Worm (Caenorhabditis elegans) whole organism, L1 larva: ENCODE results near the gene set-8.

Source experiments
- C04F5.9 ChIP-seq: sonication (generic microtip); optimal IDR thresholded peaks from 2 replicates; lab custom pipeline; 2016; ENCODE audit warnings: missing genetic modification characterization, missing compliant biosample characterization
- C16A3.4 ChIP-seq: fragments of 150-350 bp; optimal IDR thresholded peaks from 2 replicates; lab custom pipeline; 2014; ENCODE audit warnings: missing biosample characterization, missing genetic modification characterization
- F16B12.6 ChIP-seq: fragments of 150-350 bp; optimal IDR thresholded peaks from 2 replicates; lab custom pipeline; 2014; ENCODE audit warnings: missing biosample characterization, missing genetic modification characterization
- Y116A8C.19 ChIP-seq: sonication (generic microtip); optimal IDR thresholded peaks from 2 replicates; lab custom pipeline; 2016; ENCODE audit warnings: missing compliant biosample characterization, missing genetic modification characterization, borderline replicate concordance
- aha-1 ChIP-seq: fragments of 150-350 bp; optimal IDR thresholded peaks from 2 replicates; lab custom pipeline; 2014; ENCODE audit warnings: missing biosample characterization, missing genetic modification characterization
- ceh-8 ChIP-seq: fragments of 200-800 bp; sonication (Bioruptor generic); optimal IDR thresholded peaks from 2 replicates; lab custom pipeline; 2018; ENCODE audit warnings: mild to moderate bottlenecking, missing genetic modification characterization, moderate library complexity, missing compliant biosample characterization
- ceh-82 ChIP-seq, 3 experiments: fragments of 150-350 bp in 1 of 3; sonication (generic microtip) in 2 of 3; optimal IDR thresholded peaks; 2 replicates each; lab custom pipeline; 2014 to 2017; ENCODE audit warnings: missing biosample characterization in 3 of 3, missing genetic modification characterization in 3 of 3
- ceh-88 ChIP-seq: fragments of 200-800 bp; sonication (Bioruptor generic); IDR thresholded peaks from 2 replicates; pipeline ENCODE4 v1.3.6; 2022; ENCODE audit warnings: missing genetic modification characterization, missing compliant biosample characterization
- ceh-90 ChIP-seq: sonication (generic microtip); optimal IDR thresholded peaks from 2 replicates; lab custom pipeline; 2016; ENCODE audit warnings: missing genetic modification characterization, missing compliant biosample characterization
- dpl-1 ChIP-seq, 3 experiments: fragments of 150-350 bp in 2 of 3; sonication (generic microtip) in 1 of 3; optimal IDR thresholded peaks; 2 replicates each; lab custom pipeline; 2014 to 2017; ENCODE audit warnings: missing biosample characterization in 3 of 3, missing genetic modification characterization in 3 of 3, missing genetic modification reagents in 3 of 3
- efl-3 ChIP-seq: fragments of 200-800 bp; sonication (Bioruptor generic); optimal IDR thresholded peaks from 2 replicates; lab custom pipeline; 2018; ENCODE audit warnings: mild to moderate bottlenecking, missing genetic modification characterization, missing compliant biosample characterization
- egl-13 ChIP-seq: sonication (generic microtip); optimal IDR thresholded peaks from 2 replicates; lab custom pipeline; 2016; ENCODE audit warnings: missing genotype, missing genetic modification reagents, missing genetic modification characterization, missing compliant biosample characterization
- egl-27 ChIP-seq, 2 experiments: fragments of 150-350 bp in 1 of 2; sonication (generic microtip); optimal IDR thresholded peaks; 3 replicates each; lab custom pipeline; 2017 to 2018; ENCODE audit warnings: missing biosample characterization in 2 of 2, missing genetic modification characterization in 2 of 2, missing genetic modification reagents in 2 of 2
- elt-3 ChIP-seq, 6 experiments: fragments of 150-350 bp in 1 of 6; sonication (generic microtip); optimal IDR thresholded peaks; 2 replicates each; lab custom pipeline; 2017 to 2018; ENCODE audit warnings: missing biosample characterization in 6 of 6, missing genetic modification characterization in 6 of 6, inconsistent platforms in 1 of 6
- fkh-10 ChIP-seq: sonication (generic microtip); optimal IDR thresholded peaks from 2 replicates; lab custom pipeline; 2017; ENCODE audit warnings: missing biosample characterization, missing genetic modification reagents, missing genetic modification characterization
- fkh-4 ChIP-seq: sonication (generic microtip); optimal IDR thresholded peaks from 2 replicates; lab custom pipeline; 2016; ENCODE audit warnings: missing compliant biosample characterization, missing genetic modification characterization, borderline replicate concordance
- fkh-8 ChIP-seq: sonication (generic microtip); optimal IDR thresholded peaks from 2 replicates; lab custom pipeline; 2016; ENCODE audit warnings: mild to moderate bottlenecking, missing genetic modification characterization, missing compliant biosample characterization
- grh-1 ChIP-seq: fragments of 200-800 bp; sonication (Bioruptor generic); IDR thresholded peaks from 2 replicates; pipeline ENCODE4 v1.3.6; 2022; ENCODE audit warnings: missing genetic modification reagents, missing genetic modification characterization, missing compliant biosample characterization
- hlh-17 ChIP-seq: fragments of 200-800 bp; sonication (Bioruptor generic); optimal IDR thresholded peaks from 2 replicates; lab custom pipeline; 2018; ENCODE audit warnings: missing genetic modification characterization, mild to moderate bottlenecking, missing compliant biosample characterization, moderate library complexity, borderline replicate concordance
- irx-1 ChIP-seq: sonication (generic microtip); optimal IDR thresholded peaks from 2 replicates; lab custom pipeline; 2016; ENCODE audit warnings: missing genetic modification characterization, missing compliant biosample characterization
- jun-1 ChIP-seq: fragments of 150-350 bp; optimal IDR thresholded peaks from 2 replicates; lab custom pipeline; 2014; ENCODE audit warnings: missing biosample characterization, missing genetic modification reagents, missing genetic modification characterization
- lin-14 ChIP-seq: fragments of 200-800 bp; sonication (Bioruptor generic); optimal IDR thresholded peaks from 2 replicates; lab custom pipeline; 2018; ENCODE audit warnings: mild to moderate bottlenecking, missing genetic modification characterization, moderate library complexity, missing compliant biosample characterization
- lin-15B ChIP-seq: fragments of 150-350 bp; sonication (generic microtip); optimal IDR thresholded peaks from 3 replicates; lab custom pipeline; 2014; ENCODE audit warnings: missing biosample characterization, missing genetic modification characterization
- lin-35 ChIP-seq, 2 experiments: fragments of 150-350 bp; optimal IDR thresholded peaks; 2 replicates each; lab custom pipeline; 2014; ENCODE audit warnings: missing biosample characterization in 2 of 2, missing genetic modification characterization in 2 of 2, missing genetic modification reagents in 2 of 2
- lin-39 ChIP-seq: fragments of 150-350 bp; optimal IDR thresholded peaks from 2 replicates; lab custom pipeline; 2014; ENCODE audit warnings: missing biosample characterization, missing genetic modification reagents, missing genetic modification characterization
- mep-1 ChIP-seq: fragments of 150-350 bp; optimal IDR thresholded peaks from 2 replicates; lab custom pipeline; 2014; ENCODE audit warnings: missing biosample characterization, missing genetic modification characterization
- nhr-11 ChIP-seq: fragments of 150-350 bp; optimal IDR thresholded peaks from 2 replicates; lab custom pipeline; 2014; ENCODE audit warnings: missing biosample characterization, missing genetic modification characterization
- nhr-12 ChIP-seq: sonication (generic microtip); optimal IDR thresholded peaks from 2 replicates; lab custom pipeline; 2017; ENCODE audit warnings: missing biosample characterization, missing genetic modification characterization
- nhr-19 ChIP-seq: fragments of 200-800 bp; sonication (Bioruptor generic); conservative IDR thresholded peaks from 2 replicates; pipeline ENCODE4 v1.3.6; 2022; ENCODE audit warnings: missing genetic modification characterization, missing compliant biosample characterization
- nhr-237 ChIP-seq: fragments of 150-350 bp; optimal IDR thresholded peaks from 2 replicates; lab custom pipeline; 2014; ENCODE audit warnings: missing biosample characterization, missing genetic modification characterization
- nhr-28 ChIP-seq: fragments of 150-350 bp; optimal IDR thresholded peaks from 2 replicates; lab custom pipeline; 2014; ENCODE audit warnings: missing biosample characterization, missing genetic modification characterization
- nhr-47 ChIP-seq: sonication (generic microtip); optimal IDR thresholded peaks from 2 replicates; lab custom pipeline; 2016; ENCODE audit warnings: mild to moderate bottlenecking, missing genetic modification characterization, moderate library complexity, missing compliant biosample characterization
- nhr-71 ChIP-seq: sonication (generic microtip); optimal IDR thresholded peaks from 2 replicates; lab custom pipeline; 2016; ENCODE audit warnings: mild to moderate bottlenecking, missing genetic modification characterization, moderate library complexity, missing compliant biosample characterization
- nhr-77 ChIP-seq: fragments of 150-350 bp; optimal IDR thresholded peaks from 2 replicates; lab custom pipeline; 2014; ENCODE audit warnings: missing biosample characterization, missing genetic modification characterization
- nhr-90 ChIP-seq: sonication (generic microtip); optimal IDR thresholded peaks from 2 replicates; lab custom pipeline; 2016; ENCODE audit warnings: mild to moderate bottlenecking, missing genetic modification characterization, missing compliant biosample characterization; ENCODE audit not compliant: poor library complexity
- pag-3 ChIP-seq: sonication (generic microtip); optimal IDR thresholded peaks from 2 replicates; lab custom pipeline; 2017; ENCODE audit warnings: missing genetic modification characterization, mild to moderate bottlenecking, missing compliant biosample characterization, antibody characterized with exemption, borderline replicate concordance; ENCODE audit not compliant: insufficient read depth
- pax-3 ChIP-seq: fragments of 200-800 bp; sonication (Bioruptor generic); optimal IDR thresholded peaks from 2 replicates; lab custom pipeline; 2018; ENCODE audit warnings: mild to moderate bottlenecking, missing genetic modification characterization, moderate library complexity, missing compliant biosample characterization
- pqm-1 ChIP-seq: sonication (generic microtip); optimal IDR thresholded peaks from 3 replicates; lab custom pipeline; 2017; ENCODE audit warnings: missing biosample characterization, missing genetic modification characterization
- rnt-1 ChIP-seq: sonication (generic microtip); optimal IDR thresholded peaks from 2 replicates; lab custom pipeline; 2016; ENCODE audit warnings: mild to moderate bottlenecking, missing genetic modification characterization, moderate library complexity, missing compliant biosample characterization
- snpc-4 ChIP-seq: fragments of 150-350 bp; optimal IDR thresholded peaks from 2 replicates; lab custom pipeline; 2014; ENCODE audit warnings: missing biosample characterization, missing genetic modification characterization
- sup-37 ChIP-seq: fragments of 200-800 bp; sonication (Bioruptor generic); optimal IDR thresholded peaks from 2 replicates; lab custom pipeline; 2018; ENCODE audit warnings: mild to moderate bottlenecking, missing genetic modification characterization, missing compliant biosample characterization
- unc-130 ChIP-seq: fragments of 150-350 bp; optimal IDR thresholded peaks from 2 replicates; lab custom pipeline; 2017; ENCODE audit warnings: missing biosample characterization, missing genetic modification characterization, inconsistent platforms
- unc-30 ChIP-seq: sonication (generic microtip); optimal IDR thresholded peaks from 2 replicates; lab custom pipeline; 2017; ENCODE audit warnings: missing biosample characterization, missing genetic modification characterization
- unc-62 ChIP-seq: fragments of 150-350 bp; optimal IDR thresholded peaks from 2 replicates; lab custom pipeline; 2014; ENCODE audit warnings: missing biosample characterization, missing genetic modification reagents, missing genetic modification characterization
- unc-86 ChIP-seq: sonication (generic microtip); optimal IDR thresholded peaks from 2 replicates; lab custom pipeline; 2016; ENCODE audit warnings: missing genetic modification characterization, missing compliant biosample characterization
- zag-1 ChIP-seq: fragments of 150-350 bp; optimal IDR thresholded peaks from 2 replicates; lab custom pipeline; 2014; ENCODE audit warnings: missing biosample characterization, missing genetic modification characterization
- zip-4 ChIP-seq: fragments of 200-800 bp; sonication (Bioruptor generic); optimal IDR thresholded peaks from 2 replicates; lab custom pipeline; 2018; ENCODE audit warnings: mild to moderate bottlenecking, missing genetic modification characterization, moderate library complexity, missing compliant biosample characterization
- ztf-4 ChIP-seq: fragments of 150-350 bp; optimal IDR thresholded peaks from 2 replicates; lab custom pipeline; 2014; ENCODE audit warnings: missing biosample characterization, missing genetic modification characterization

The set-8 gene

DNA sequence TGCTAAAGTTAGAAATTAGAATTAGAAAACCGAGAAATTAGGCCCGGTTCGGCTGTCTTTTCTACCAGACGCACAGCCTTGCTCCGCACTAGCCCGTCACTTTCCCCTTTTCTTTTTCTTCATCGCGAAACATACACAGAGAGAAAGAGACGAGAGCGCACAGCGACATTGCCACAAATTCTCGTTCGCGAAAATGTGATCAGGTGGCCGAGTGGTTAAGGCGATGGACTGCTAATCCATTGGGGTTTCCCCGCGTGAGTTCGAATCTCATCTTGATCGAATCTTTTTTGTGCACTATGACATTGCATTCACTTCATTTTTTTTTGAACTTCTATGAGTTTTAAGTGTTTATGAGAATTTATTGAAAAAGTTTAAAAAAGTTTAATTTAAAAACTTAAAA lies 4.1 kb upstream of the set-8 start (continued):
- TF ChIP-seq unc-30 (no peak), ceh-82 (tag; optimal IDR thresholded peaks at IDR 0.05; lab: Kevin White, UChicago) (peak; percentile 9 to 48 (median 45)), ceh-8 (GFP tag; lab: Kevin White, UChicago) (no peak), hlh-17 (GFP tag; lab: Kevin White, UChicago) (no peak), elt-3 (tag; optimal IDR thresholded peaks at IDR 0.05; lab: Kevin White, UChicago) (no peak), grh-1 (no peak), sup-37 (GFP tag; lab: Kevin White, UChicago) (no peak), pax-3 (no peak), ceh-88 (peak; percentile 30; the same call in 1 of the 2 replicates), rnt-1 (tag; lab: Kevin White, UChicago) (peak; percentile 59), lin-15B (tag; lab: Kevin White, UChicago) (no peak), nhr-237 (tag; lab: Kevin White, UChicago) (no peak), zip-4 (GFP tag; lab: Kevin White, UChicago) (no peak), C04F5.9 (tag; lab: Kevin White, UChicago) (no peak), nhr-47 (tag; lab: Kevin White, UChicago) (peak; percentile 79), zag-1 (tag; lab: Kevin White, UChicago) (no peak), lin-35 (GFP tag; optimal IDR thresholded peaks at IDR 0.05; lab: Kevin White, UChicago) (peak in 1 of 2 experiments; percentile 45), aha-1 (no peak), mep-1 (tag; lab: Kevin White, UChicago) (peak; percentile 35), nhr-11 (tag; lab: Kevin White, UChicago) (no peak), egl-27 (tag; optimal IDR thresholded peaks at IDR 0.05; lab: Kevin White, UChicago) (no peak), egl-13 (tag; lab: Kevin White, UChicago) (peak; percentile 43), jun-1 (tag; lab: Kevin White, UChicago) (peak; percentile 57), F16B12.6 (no peak), nhr-77 (tag; lab: Kevin White, UChicago) (peak; percentile 29), unc-86 (peak; percentile 25), efl-3 (GFP tag; lab: Kevin White, UChicago) (no peak), nhr-71 (tag; lab: Kevin White, UChicago) (peak; percentile 53), nhr-28 (tag; lab: Kevin White, UChicago) (no peak), lin-39 (no peak), unc-130 (tag; lab: Kevin White, UChicago) (no peak), nhr-12 (tag; lab: Kevin White, UChicago) (no peak), C16A3.4 (tag; lab: Kevin White, UChicago) (peak; percentile 58), snpc-4 (tag; lab: Kevin White, UChicago) (no peak), fkh-10 (GFP tag; lab: Kevin White, UChicago) (peak; percentile 68), pag-3 (tag; lab: Kevin White, UChicago) (no peak), nhr-90 (tag; lab: Kevin White, UChicago) (peak; percentile 36), dpl-1 (GFP tag; optimal IDR thresholded peaks at IDR 0.05; lab: Kevin White, UChicago) (no peak), fkh-8 (tag; lab: Kevin White, UChicago) (peak; percentile 47), irx-1 (tag; lab: Kevin White, UChicago) (no peak), Y116A8C.19 (tag; lab: Kevin White, UChicago) (no peak), ceh-90 (tag; lab: Kevin White, UChicago) (no peak), lin-14 (GFP tag; lab: Kevin White, UChicago) (peak; percentile 25), unc-62 (GFP tag; lab: Kevin White, UChicago) (no peak), fkh-4 (tag; lab: Kevin White, UChicago) (no peak), pqm-1 (tag; lab: Kevin White, UChicago) (no peak), nhr-19 (GFP tag; lab: Robert Waterston, UW) (peak; percentile 50), ztf-4 (tag; lab: Kevin White, UChicago) (no peak)
